Worm (Caenorhabditis elegans) whole organism, midembryonic: ENCODE data around the gene Y73B3A.11.
"Not testable (repeated sequence)": the region's sequence is repeated elsewhere in the genome, so short reads cannot be mapped to it uniquely, and the experiment has no call there.

Experiments
- T22C8.4 ChIP-seq: fragments of 200-800 bp; sonication (Bioruptor generic); IDR thresholded peaks from 2 replicates; pipeline ENCODE4 v1.3.6; 2022; ENCODE audit warnings: missing genetic modification characterization, missing compliant biosample characterization
- cog-1 ChIP-seq: sonication (generic microtip); optimal IDR thresholded peaks from 2 replicates; lab custom pipeline; 2016; ENCODE audit warnings: missing genetic modification characterization, missing compliant biosample characterization
- flt-1 ChIP-seq: fragments of 200-800 bp; sonication (Bioruptor generic); IDR thresholded peaks from 2 replicates; pipeline ENCODE4 v1.3.6; 2022; ENCODE audit warnings: missing genetic modification characterization, missing compliant biosample characterization
- klf-2 ChIP-seq: fragments of 200-800 bp; sonication (Bioruptor generic); conservative IDR thresholded peaks from 2 replicates; pipeline ENCODE4 v1.3.6; 2022; ENCODE audit warnings: missing genetic modification reagents, missing genetic modification characterization, missing compliant biosample characterization
- med-1 ChIP-seq: sonication (generic microtip); optimal IDR thresholded peaks from 2 replicates; lab custom pipeline; 2017; ENCODE audit warnings: missing genetic modification characterization, mild to moderate bottlenecking, missing compliant biosample characterization, antibody characterized with exemption, missing genetic modification reagents; ENCODE audit not compliant: insufficient read depth
- ref-1 ChIP-seq: fragments of 200-800 bp; sonication (Bioruptor generic); conservative IDR thresholded peaks from 2 replicates; pipeline ENCODE4 v1.3.6; 2022; ENCODE audit warnings: missing genetic modification reagents, missing genetic modification characterization, missing compliant biosample characterization
- tab-1 ChIP-seq: fragments of 200-800 bp; sonication (Bioruptor generic); IDR thresholded peaks from 2 replicates; pipeline ENCODE4 v1.3.6; 2022; ENCODE audit warnings: missing genetic modification characterization, missing compliant biosample characterization
- ztf-23 ChIP-seq: fragments of 200-800 bp; sonication (Bioruptor generic); IDR thresholded peaks from 2 replicates; pipeline ENCODE4 v1.3.6; 2022; ENCODE audit warnings: missing genetic modification reagents, missing genetic modification characterization, missing compliant biosample characterization
- ztf-29 ChIP-seq: fragments of 200-800 bp; sonication (Bioruptor generic); IDR thresholded peaks from 2 replicates; pipeline ENCODE4 v1.3.6; 2022; ENCODE audit warnings: missing genetic modification reagents, missing genetic modification characterization, missing compliant biosample characterization

DNA sequence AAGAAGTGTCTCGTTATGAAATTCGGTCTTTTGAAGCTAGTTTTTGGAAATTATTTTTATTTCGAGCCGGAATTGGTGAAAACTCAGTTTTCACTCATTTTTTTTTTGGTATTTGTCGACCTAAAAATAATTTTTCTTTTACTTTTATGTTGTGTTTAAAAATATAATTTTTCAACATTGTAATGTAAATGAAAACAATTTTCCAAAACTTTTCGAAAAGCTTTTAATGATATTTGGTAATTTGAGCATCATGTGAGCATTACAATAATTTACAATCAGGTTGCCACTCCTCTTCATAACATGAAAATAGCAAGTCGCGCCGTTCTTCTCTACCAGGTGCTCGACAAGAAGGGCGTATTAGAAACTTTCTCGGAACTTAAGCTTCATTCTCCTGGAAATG lies 33.5 kb upstream of the Y73B3A.11 start, which contains the start of gene fbxa-221:
- not testable (repeated sequence) for TF ChIP-seq tab-1 (GFP tag; lab: Robert Waterston, UW); klf-2; T22C8.4 (GFP tag; lab: Robert Waterston, UW); flt-1 (GFP tag; lab: Robert Waterston, UW); cog-1; med-1 (GFP tag; lab: Kevin White, UChicago); ztf-29 (GFP tag; lab: Robert Waterston, UW); ref-1; ztf-23
